Fruit fly (Drosophila melanogaster) whole organism, embryonic: ENCODE results near the gene CG13640.
A peak's percentile ranks its signal among the peaks of the same experiment; 100 is the strongest.

Source experiments
- Atf3 ChIP-seq: fragments of 200-800 bp; sonication (Bioruptor generic); optimal IDR thresholded peaks from 3 replicates; lab custom pipeline; 2016; ENCODE audit warnings: missing biosample characterization, missing genetic modification characterization
- BtbVII ChIP-seq: fragments of 200-800 bp; sonication (Bioruptor generic); optimal IDR thresholded peaks from 3 replicates; lab custom pipeline; 2017; ENCODE audit warnings: missing biosample characterization, mild to moderate bottlenecking, missing genetic modification characterization
- CG10543 ChIP-seq: fragments of 200-800 bp; sonication (Bioruptor generic); optimal IDR thresholded peaks from 3 replicates; lab custom pipeline; 2017; ENCODE audit warnings: missing biosample characterization, mild to moderate bottlenecking, missing genetic modification characterization, moderate library complexity
- CG11247 ChIP-seq: fragments of 200-800 bp; sonication (Bioruptor generic); IDR thresholded peaks from 2 replicates; pipeline ENCODE4 v1.3.6; 2022; ENCODE audit warnings: missing biosample characterization, missing genetic modification characterization
- CG12391 ChIP-seq: fragments of 200-800 bp; sonication (Bioruptor generic); optimal IDR thresholded peaks from 3 replicates; lab custom pipeline; 2018; ENCODE audit warnings: missing biosample characterization, mild to moderate bottlenecking, missing genetic modification characterization, moderate library complexity
- CG14014 ChIP-seq: fragments of 200-800 bp; sonication (Bioruptor generic); IDR thresholded peaks from 2 replicates; pipeline ENCODE4 v1.3.6; 2022; ENCODE audit warnings: missing biosample characterization, missing genetic modification characterization
- CG1602 ChIP-seq: fragments of 200-800 bp; sonication (Bioruptor generic); optimal IDR thresholded peaks from 3 replicates; lab custom pipeline; 2016; ENCODE audit warnings: missing biosample characterization, missing genetic modification characterization
- CG17612 ChIP-seq: fragments of 200-800 bp; sonication (Bioruptor generic); IDR thresholded peaks from 2 replicates; pipeline ENCODE4 v1.3.6; 2022; ENCODE audit warnings: missing biosample characterization, missing genetic modification characterization
- CG2712 ChIP-seq: fragments of 200-800 bp; optimal IDR thresholded peaks from 3 replicates; lab custom pipeline; 2019; ENCODE audit warnings: missing biosample characterization, mild to moderate bottlenecking, missing genetic modification characterization, moderate library complexity
- CG33557 ChIP-seq: fragments of 200-800 bp; sonication (Bioruptor generic); optimal IDR thresholded peaks from 2 replicates; lab custom pipeline; 2019; ENCODE audit warnings: missing biosample characterization, mild to moderate bottlenecking, missing genetic modification characterization, moderate library complexity
- CG5180 ChIP-seq: fragments of 200-800 bp; sonication (Bioruptor generic); optimal IDR thresholded peaks from 3 replicates; lab custom pipeline; 2017; ENCODE audit warnings: missing biosample characterization, missing genetic modification characterization, mild to moderate bottlenecking, moderate library complexity, missing genetic modification reagents
- CG7928 ChIP-seq: fragments of 200-800 bp; sonication (Bioruptor generic); optimal IDR thresholded peaks from 2 replicates; lab custom pipeline; 2017; ENCODE audit warnings: missing biosample characterization, mild to moderate bottlenecking, missing genetic modification characterization
- CG8478 ChIP-seq: fragments of >200 bp; optimal IDR thresholded peaks from 2 replicates; lab custom pipeline; 2018
- CG9727 ChIP-seq: fragments of 200-800 bp; sonication (Bioruptor generic); optimal IDR thresholded peaks from 3 replicates; lab custom pipeline; 2017; ENCODE audit warnings: missing biosample characterization, mild to moderate bottlenecking, missing genetic modification characterization
- Chrac-16 ChIP-seq: fragments of 200-800 bp; sonication (Bioruptor generic); optimal IDR thresholded peaks from 3 replicates; lab custom pipeline; 2016; ENCODE audit warnings: missing biosample characterization, missing genetic modification characterization
- D ChIP-seq, 2 experiments: fragments of 200-800 bp in 1 of 2; fragments of >200 bp in 1 of 2; sonication (Bioruptor generic) in 1 of 2; optimal IDR thresholded peaks; 2 replicates in 1 of 2; 3 replicates in 1 of 2; lab custom pipeline; 2017; ENCODE audit warnings: mild to moderate bottlenecking in 1 of 2, missing biosample characterization in 1 of 2, missing genetic modification characterization in 1 of 2, missing genetic modification reagents in 1 of 2
- E2f1 ChIP-seq: fragments of 200-800 bp; sonication (Bioruptor generic); IDR thresholded peaks from 2 replicates; pipeline ENCODE4 v1.3.6; 2022; ENCODE audit warnings: missing biosample characterization, missing genetic modification characterization
- Fer1 ChIP-seq: fragments of 200-800 bp; sonication (Bioruptor generic); optimal IDR thresholded peaks from 2 replicates; lab custom pipeline; 2017; ENCODE audit warnings: missing biosample characterization, mild to moderate bottlenecking, missing genetic modification characterization
- Hr3 ChIP-seq: fragments of 200-800 bp; sonication (Bioruptor generic); optimal IDR thresholded peaks from 3 replicates; lab custom pipeline; 2016; ENCODE audit warnings: missing biosample characterization, missing genetic modification characterization
- Lim3 ChIP-seq: fragments of 200-800 bp; sonication (Bioruptor generic); IDR thresholded peaks from 2 replicates; pipeline ENCODE4 v1.3.6; 2022; ENCODE audit warnings: missing biosample characterization, missing genetic modification characterization
- Med ChIP-seq: fragments of 200-800 bp; sonication (Bioruptor generic); peaks from one replicate; lab custom pipeline; 2016; ENCODE audit warnings: missing biosample characterization, missing genetic modification characterization, mild to moderate bottlenecking, inconsistent platforms, moderate library complexity
- NC2α ChIP-seq: fragments of 200-800 bp; sonication (Bioruptor generic); optimal IDR thresholded peaks from 2 replicates; lab custom pipeline; 2016; ENCODE audit warnings: missing biosample characterization, missing genetic modification characterization
- Spps ChIP-seq: fragments of 200-800 bp; sonication (Bioruptor generic); optimal IDR thresholded peaks from 2 replicates; lab custom pipeline; 2018; ENCODE audit warnings: missing biosample characterization, mild to moderate bottlenecking, missing genetic modification characterization
- Sry-β ChIP-seq: fragments of 200-800 bp; sonication (Bioruptor generic); optimal IDR thresholded peaks from 2 replicates; lab custom pipeline; 2018; ENCODE audit warnings: missing biosample characterization, mild to moderate bottlenecking, missing genetic modification characterization, moderate library complexity
- az2 ChIP-seq: fragments of 200-800 bp; sonication (Bioruptor generic); optimal IDR thresholded peaks from 3 replicates; lab custom pipeline; 2016; ENCODE audit warnings: missing biosample characterization, missing genetic modification characterization
- chif ChIP-seq, 2 experiments: fragments of 200-800 bp; sonication (Bioruptor generic); optimal IDR thresholded peaks; 3 replicates each; lab custom pipeline; 2016; ENCODE audit warnings: missing biosample characterization in 2 of 2, missing genetic modification characterization in 2 of 2
- chn ChIP-seq: fragments of 200-800 bp; sonication (Bioruptor generic); optimal IDR thresholded peaks from 2 replicates; lab custom pipeline; 2016; ENCODE audit warnings: missing biosample characterization, missing genetic modification characterization
- dmrt99B ChIP-seq: fragments of 200-800 bp; sonication (Bioruptor generic); optimal IDR thresholded peaks from 2 replicates; lab custom pipeline; 2018; ENCODE audit warnings: missing biosample characterization, mild to moderate bottlenecking, missing genetic modification characterization, moderate library complexity
- esg ChIP-seq: fragments of 200-800 bp; sonication (Bioruptor generic); conservative IDR thresholded peaks from 2 replicates; pipeline ENCODE4 v1.3.6; 2022; ENCODE audit warnings: missing biosample characterization, missing genetic modification characterization
- gsb ChIP-seq: fragments of 200-800 bp; sonication (Bioruptor generic); IDR thresholded peaks from 2 replicates; pipeline ENCODE4 v1.3.6; 2022; ENCODE audit warnings: missing biosample characterization, missing genetic modification characterization
- gsb-n ChIP-seq: fragments of 200-800 bp; sonication (Bioruptor generic); optimal IDR thresholded peaks from 3 replicates; lab custom pipeline; 2018; ENCODE audit warnings: missing biosample characterization, mild to moderate bottlenecking, missing genetic modification characterization
- her ChIP-seq: fragments of 200-800 bp; sonication (Bioruptor generic); optimal IDR thresholded peaks from 2 replicates; lab custom pipeline; 2016; ENCODE audit warnings: missing biosample characterization, missing genetic modification characterization
- ind ChIP-seq: fragments of 200-800 bp; sonication (Bioruptor generic); optimal IDR thresholded peaks from 3 replicates; lab custom pipeline; 2016; ENCODE audit warnings: missing biosample characterization, missing genetic modification characterization
- jigr1 ChIP-seq: fragments of 200-800 bp; sonication (Bioruptor generic); IDR thresholded peaks from 3 replicates; pipeline ENCODE4 v1.3.6; 2022; ENCODE audit warnings: missing biosample characterization, missing genetic modification characterization
- jing ChIP-seq: fragments of 200-800 bp; sonication (Bioruptor generic); optimal IDR thresholded peaks from 2 replicates; lab custom pipeline; 2018; ENCODE audit warnings: missing biosample characterization, mild to moderate bottlenecking, missing genetic modification characterization
- klu ChIP-seq: fragments of 200-800 bp; sonication (Bioruptor generic); IDR thresholded peaks from 2 replicates; pipeline ENCODE4 v1.3.6; 2022; ENCODE audit warnings: missing biosample characterization, missing genetic modification characterization
- kni ChIP-seq: fragments of 200-800 bp; sonication (Bioruptor generic); optimal IDR thresholded peaks from 3 replicates; lab custom pipeline; 2017; ENCODE audit warnings: mild to moderate bottlenecking, missing biosample characterization, missing genetic modification reagents, missing genetic modification characterization
- nom ChIP-seq: fragments of 200-800 bp; sonication (Bioruptor generic); optimal IDR thresholded peaks from 2 replicates; lab custom pipeline; 2017; ENCODE audit warnings: missing biosample characterization, missing genetic modification characterization, mild to moderate bottlenecking, moderate library complexity, missing genetic modification reagents
- org-1 ChIP-seq: fragments of 200-800 bp; sonication (Bioruptor generic); optimal IDR thresholded peaks from 2 replicates; lab custom pipeline; 2017; ENCODE audit warnings: missing biosample characterization, missing genetic modification characterization
- peb ChIP-seq: fragments of 200-800 bp; sonication (Bioruptor generic); IDR thresholded peaks from 2 replicates; pipeline ENCODE4 v1.3.6; 2022; ENCODE audit warnings: missing biosample characterization, missing genetic modification characterization
- pho ChIP-seq: fragments of 200-800 bp; sonication (Bioruptor generic); optimal IDR thresholded peaks from 2 replicates; lab custom pipeline; 2016; ENCODE audit warnings: missing biosample characterization, missing genetic modification characterization
- pita ChIP-seq: fragments of 200-800 bp; sonication (Bioruptor generic); optimal IDR thresholded peaks from 2 replicates; lab custom pipeline; 2017; ENCODE audit warnings: missing biosample characterization, mild to moderate bottlenecking, missing genetic modification characterization
- repo ChIP-seq: fragments of 200-800 bp; sonication (Bioruptor generic); optimal IDR thresholded peaks from 2 replicates; lab custom pipeline; 2016; ENCODE audit warnings: missing biosample characterization, missing genetic modification characterization
- sd ChIP-seq: fragments of 200-800 bp; sonication (Bioruptor generic); optimal IDR thresholded peaks from 3 replicates; lab custom pipeline; 2018; ENCODE audit warnings: missing biosample characterization, mild to moderate bottlenecking, missing genetic modification characterization, moderate library complexity
- tgo ChIP-seq: fragments of 200-800 bp; sonication (Bioruptor generic); IDR thresholded peaks from 3 replicates; pipeline ENCODE4 v1.3.6; 2022; ENCODE audit warnings: missing biosample characterization, missing genetic modification characterization
- tin ChIP-seq: fragments of 200-800 bp; sonication (Bioruptor generic); optimal IDR thresholded peaks from 3 replicates; lab custom pipeline; 2016; ENCODE audit warnings: missing biosample characterization, missing genetic modification characterization
- ttk ChIP-seq: fragments of 200-800 bp; sonication (Bioruptor generic); IDR thresholded peaks from 2 replicates; pipeline ENCODE4 v2.1.2; 2022; ENCODE audit warnings: missing biosample characterization, missing genetic modification characterization
- tx ChIP-seq: fragments of 200-800 bp; sonication (Bioruptor generic); optimal IDR thresholded peaks from 2 replicates; lab custom pipeline; 2016; ENCODE audit warnings: missing biosample characterization, missing genetic modification characterization
- zen2 ChIP-seq: fragments of 200-800 bp; sonication (Bioruptor generic); IDR thresholded peaks from 3 replicates; pipeline ENCODE4 v1.3.6; 2022; ENCODE audit warnings: missing biosample characterization, missing genetic modification characterization; ENCODE audit not compliant: partially characterized antibody

CG13640 gene

DNA sequence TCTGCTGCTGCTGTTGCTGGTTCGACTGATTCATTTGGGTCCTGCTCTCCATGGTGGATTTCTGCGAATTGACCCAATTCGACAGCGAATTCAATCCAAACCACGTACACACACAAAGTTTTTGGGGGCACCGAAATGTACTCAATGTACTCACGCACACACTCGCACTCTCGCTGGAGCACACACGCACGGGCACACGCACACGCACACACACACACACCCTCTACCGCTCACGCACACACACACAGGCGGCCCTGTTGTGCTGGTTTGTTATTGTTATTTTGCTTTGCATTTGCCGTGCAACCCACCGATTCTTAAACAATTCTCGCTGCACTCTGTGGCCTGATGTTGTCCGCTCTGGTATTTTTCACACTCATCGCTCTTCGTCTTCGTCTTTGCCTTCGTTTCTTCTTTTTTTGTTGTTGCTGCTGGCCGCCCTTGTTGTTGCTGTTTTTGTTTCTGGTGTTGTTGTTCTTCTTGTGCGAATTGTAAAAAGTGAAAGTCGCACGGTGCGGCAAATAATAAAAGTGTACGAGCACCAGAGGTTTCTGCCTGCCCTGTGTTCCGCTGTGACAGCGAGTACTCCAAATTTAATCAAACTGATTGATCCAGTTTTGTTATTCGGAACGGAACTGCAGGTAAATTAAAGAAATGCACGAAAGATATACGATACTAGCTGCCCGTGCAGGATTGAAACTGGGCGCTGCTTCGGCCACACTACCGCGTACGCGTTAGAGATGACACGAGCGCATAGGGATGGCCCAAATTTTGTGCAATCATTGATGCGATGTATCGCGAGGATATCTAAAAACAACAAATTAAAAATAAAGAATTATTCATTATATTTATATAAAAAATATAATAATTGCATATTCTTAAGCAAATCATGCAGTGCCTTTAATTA, 14.2 kb upstream of the CG13640 start, which contains the start of gene CG3744 (continued):
- peak; percentile 87 for TF ChIP-seq esg
- peak; percentile 39 for TF ChIP-seq her (GFP tag; lab: Kevin White, UChicago)
- TF ChIP-seq pho, result peak; percentile 58
- TF ChIP-seq ind, result peak; percentile 93
- peak; percentile 54 for TF ChIP-seq Spps (tag; lab: Kevin White, UChicago)
- TF ChIP-seq org-1 (GFP tag; lab: Kevin White, UChicago), result peak; percentile 58
- peak; percentile 89 for TF ChIP-seq gsb
- TF ChIP-seq zen2, result peak; percentile 93
- TF ChIP-seq CG1602, result peak; percentile 90
- peak; percentile 81; the same call in 2 of the 3 replicates for TF ChIP-seq jigr1 (GFP tag; lab: Robert Waterston, UW)
- no peak for TF ChIP-seq nom (GFP tag; lab: Kevin White, UChicago)
- TF ChIP-seq tgo (GFP tag; lab: Robert Waterston, UW), result peak; percentile 93
- TF ChIP-seq jing (GFP tag; lab: Kevin White, UChicago), result peak; percentile 62
- peak; percentile 56 for TF ChIP-seq Sry-β (GFP tag; lab: Kevin White, UChicago)
- TF ChIP-seq CG17612 (GFP tag; lab: Robert Waterston, UW), result peak; percentile 87
- peak; percentile 90 for TF ChIP-seq az2 (GFP tag; lab: Kevin White, UChicago)
- peak; percentile 84 for TF ChIP-seq klu (GFP tag; lab: Robert Waterston, UW)
- peak; percentile 86 for TF ChIP-seq Chrac-16 (GFP tag; lab: Kevin White, UChicago)
- peak; percentile 78 for TF ChIP-seq gsb-n
- TF ChIP-seq tin (GFP tag; lab: Kevin White, UChicago), result peak; percentile 95
- peak; percentile 96 for TF ChIP-seq CG12391 (tag; lab: Kevin White, UChicago)
- peak; percentile 54 for TF ChIP-seq repo (GFP tag; lab: Kevin White, UChicago)
- TF ChIP-seq D (optimal IDR thresholded peaks at IDR 0.05; lab: Kevin White, UChicago), result no peak
- TF ChIP-seq D (GFP tag; optimal IDR thresholded peaks at IDR 0.05; lab: Kevin White, UChicago), result peak; percentile 76
- peak; percentile 73 for TF ChIP-seq chn (GFP tag; lab: Kevin White, UChicago)
- TF ChIP-seq CG5180 (GFP tag; lab: Kevin White, UChicago), result no peak
- TF ChIP-seq CG2712 (tag; lab: Kevin White, UChicago), result peak; percentile 94
- TF ChIP-seq Hr3 (GFP tag; lab: Kevin White, UChicago), result peak; percentile 92
- TF ChIP-seq CG11247, result peak; percentile 96
- TF ChIP-seq CG8478 (lab: Kevin White, UChicago), result peak; percentile 92
- TF ChIP-seq sd (tag; lab: Kevin White, UChicago), result peak; percentile 41
- TF ChIP-seq Lim3 (GFP tag; lab: Robert Waterston, UW), result peak; percentile 70
- TF ChIP-seq kni (GFP tag; lab: Kevin White, UChicago), result peak; percentile 80
- TF ChIP-seq peb (GFP tag; lab: Robert Waterston, UW), result peak; percentile 78
- peak; percentile 40 to 59 for TF ChIP-seq chif (GFP tag; optimal IDR thresholded peaks at IDR 0.05; lab: Kevin White, UChicago)
- peak; percentile 88 for TF ChIP-seq E2f1 (GFP tag; lab: Robert Waterston, UW)
- peak; percentile 78 for TF ChIP-seq CG33557 (GFP tag; lab: Kevin White, UChicago)
- TF ChIP-seq tx (GFP tag; lab: Kevin White, UChicago), result peak; percentile 63
- TF ChIP-seq Fer1, result peak; percentile 85
- TF ChIP-seq Atf3 (GFP tag; lab: Kevin White, UChicago), result peak; percentile 53
- peak; percentile 89 for TF ChIP-seq ttk (GFP tag; lab: Robert Waterston, UW)
- peak; percentile 95 for TF ChIP-seq CG14014 (GFP tag; lab: Robert Waterston, UW)
- TF ChIP-seq BtbVII (GFP tag; lab: Kevin White, UChicago), result peak; percentile 77
- TF ChIP-seq NC2α (GFP tag; lab: Kevin White, UChicago), result peak; percentile 45
- TF ChIP-seq CG10543 (GFP tag; lab: Kevin White, UChicago), result peak; percentile 93
- TF ChIP-seq dmrt99B (tag; lab: Kevin White, UChicago), result peak; percentile 85
- peak; percentile 63 for TF ChIP-seq CG7928 (GFP tag; lab: Kevin White, UChicago)
- TF ChIP-seq pita (GFP tag; lab: Kevin White, UChicago), result no peak
- TF ChIP-seq CG9727 (GFP tag; lab: Kevin White, UChicago), result peak; percentile 88
- peak; percentile 95 for TF ChIP-seq Med
